Worm (Caenorhabditis elegans) whole organism, L3 larva: ENCODE data around the gene cat-4.

Experiments used
- R02D3.7 ChIP-seq: fragments of 150-350 bp; optimal IDR thresholded peaks from 2 replicates; lab custom pipeline; 2014; ENCODE audit warnings: missing biosample characterization, missing genetic modification characterization
- ceh-82 ChIP-seq: fragments of 150-350 bp; optimal IDR thresholded peaks from 2 replicates; lab custom pipeline; 2014; ENCODE audit warnings: missing biosample characterization, missing genetic modification characterization
- elt-1 ChIP-seq: fragments of 150-350 bp; optimal IDR thresholded peaks from 2 replicates; lab custom pipeline; 2014; ENCODE audit warnings: missing biosample characterization, missing genetic modification characterization
- fos-1 ChIP-seq: fragments of 150-350 bp; optimal IDR thresholded peaks from 2 replicates; lab custom pipeline; 2014; ENCODE audit warnings: missing biosample characterization, missing genetic modification characterization
- mdl-1 ChIP-seq: fragments of 150-350 bp; optimal IDR thresholded peaks from 2 replicates; lab custom pipeline; 2014; ENCODE audit warnings: missing biosample characterization, missing genetic modification characterization
- nhr-12 ChIP-seq: fragments of 150-350 bp; optimal IDR thresholded peaks from 2 replicates; lab custom pipeline; 2014; ENCODE audit warnings: missing biosample characterization, missing genetic modification characterization
- nhr-237 ChIP-seq: fragments of 150-350 bp; optimal IDR thresholded peaks from 2 replicates; lab custom pipeline; 2014; ENCODE audit warnings: missing biosample characterization, missing genetic modification characterization
- pha-4 ChIP-seq: fragments of 150-350 bp; optimal IDR thresholded peaks from 2 replicates; lab custom pipeline; 2014; ENCODE audit warnings: missing biosample characterization, missing genetic modification reagents, missing genetic modification characterization
- pqm-1 ChIP-seq: fragments of 150-350 bp; optimal IDR thresholded peaks from 2 replicates; lab custom pipeline; 2017; ENCODE audit warnings: missing biosample characterization, missing genetic modification characterization, inconsistent platforms
- sea-2 ChIP-seq: fragments of 150-350 bp; sonication (generic microtip); optimal IDR thresholded peaks from 4 replicates; lab custom pipeline; 2014; ENCODE audit warnings: missing biosample characterization, missing genetic modification reagents, missing genetic modification characterization
- skn-1 ChIP-seq: fragments of 150-350 bp; optimal IDR thresholded peaks from 2 replicates; lab custom pipeline; 2014; ENCODE audit warnings: missing biosample characterization, missing genetic modification characterization
- snpc-4 ChIP-seq: fragments of 150-350 bp; optimal IDR thresholded peaks from 2 replicates; lab custom pipeline; 2014; ENCODE audit warnings: missing biosample characterization, missing genetic modification characterization
- unc-39 ChIP-seq: sonication (generic microtip); optimal IDR thresholded peaks from 4 replicates; lab custom pipeline; 2017; ENCODE audit warnings: missing biosample characterization, missing genetic modification characterization
- unc-62 ChIP-seq: fragments of 150-350 bp; sonication (generic microtip); optimal IDR thresholded peaks from 4 replicates; lab custom pipeline; 2014; ENCODE audit warnings: missing biosample characterization, missing genetic modification reagents, missing genetic modification characterization

DNA sequence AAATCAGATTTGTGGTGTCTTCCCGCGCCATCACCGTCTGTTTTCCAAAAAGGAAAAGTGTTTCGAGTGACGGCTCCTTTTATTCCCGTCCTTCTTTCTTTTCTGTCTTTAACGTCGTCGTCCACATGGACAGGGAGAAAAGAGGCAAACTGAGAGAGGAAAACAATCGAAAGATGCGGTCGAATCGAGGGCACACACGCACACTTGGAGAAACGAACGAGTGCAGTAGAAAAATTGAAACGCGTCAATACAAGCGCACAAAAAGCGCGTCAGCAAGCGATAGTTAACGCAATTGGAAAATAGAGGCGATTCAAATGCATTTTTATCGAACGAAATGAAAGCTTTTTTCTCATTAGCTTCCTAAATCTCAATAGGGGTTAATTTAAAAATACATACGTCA is 27.9 kb upstream of the cat-4 start:
- peak; percentile 65 for TF ChIP-seq mdl-1
- peak; percentile 47 for TF ChIP-seq elt-1 (tag; lab: Kevin White, UChicago)
- peak; percentile 73 for TF ChIP-seq ceh-82 (tag; lab: Kevin White, UChicago)
- TF ChIP-seq skn-1: peak; percentile 62
- no peak for TF ChIP-seq nhr-12 (tag; lab: Kevin White, UChicago)
- peak; percentile 94 for TF ChIP-seq pha-4 (tag; lab: Kevin White, UChicago)
- no peak for TF ChIP-seq sea-2 (GFP tag; lab: Kevin White, UChicago)
- TF ChIP-seq nhr-237: no peak
- peak; percentile 61 for TF ChIP-seq unc-62
- peak; percentile 93 for TF ChIP-seq snpc-4 (tag; lab: Kevin White, UChicago)
- no peak for TF ChIP-seq unc-39 (tag; lab: Kevin White, UChicago)
- peak; percentile 75 for TF ChIP-seq R02D3.7 (tag; lab: Kevin White, UChicago)
- no peak for TF ChIP-seq fos-1 (tag; lab: Kevin White, UChicago)
- peak; percentile 56 for TF ChIP-seq pqm-1 (tag; lab: Kevin White, UChicago)
